Worm (Caenorhabditis elegans) whole organism, L1 larva: ENCODE results near the gene txt-6.

Experiments
- F16B12.6 ChIP-seq: fragments of 150-350 bp; optimal IDR thresholded peaks from 2 replicates; lab custom pipeline; 2014; ENCODE audit warnings: missing biosample characterization, missing genetic modification characterization
- ama-1 ChIP-seq: fragments of 150-350 bp; optimal IDR thresholded peaks from 2 replicates; lab custom pipeline; 2014
- ceh-82 ChIP-seq, 3 experiments: fragments of 150-350 bp in 1 of 3; sonication (generic microtip) in 2 of 3; optimal IDR thresholded peaks; 2 replicates each; lab custom pipeline; 2014 to 2017; ENCODE audit warnings: missing biosample characterization in 3 of 3, missing genetic modification characterization in 3 of 3
- elt-3 ChIP-seq, 6 experiments: fragments of 150-350 bp in 1 of 6; sonication (generic microtip); optimal IDR thresholded peaks; 2 replicates each; lab custom pipeline; 2017 to 2018; ENCODE audit warnings: missing biosample characterization in 6 of 6, missing genetic modification characterization in 6 of 6, inconsistent platforms in 1 of 6
- lir-3 ChIP-seq: sonication (generic microtip); optimal IDR thresholded peaks from 2 replicates; lab custom pipeline; 2016; ENCODE audit warnings: mild to moderate bottlenecking, missing genetic modification characterization, moderate library complexity, missing compliant biosample characterization; ENCODE audit not compliant: poor library complexity
- lsy-2 ChIP-seq, 2 experiments: fragments of 150-350 bp; optimal IDR thresholded peaks; 2 replicates each; lab custom pipeline; 2014; ENCODE audit warnings: missing biosample characterization in 2 of 2, missing genetic modification characterization in 2 of 2
- pag-3 ChIP-seq: sonication (generic microtip); optimal IDR thresholded peaks from 2 replicates; lab custom pipeline; 2017; ENCODE audit warnings: missing genetic modification characterization, mild to moderate bottlenecking, missing compliant biosample characterization, antibody characterized with exemption, borderline replicate concordance; ENCODE audit not compliant: insufficient read depth
- pqm-1 ChIP-seq: sonication (generic microtip); optimal IDR thresholded peaks from 3 replicates; lab custom pipeline; 2017; ENCODE audit warnings: missing biosample characterization, missing genetic modification characterization
- skn-1 ChIP-seq: fragments of 150-350 bp; optimal IDR thresholded peaks from 2 replicates; lab custom pipeline; 2014; ENCODE audit warnings: missing biosample characterization, missing genetic modification characterization
- tlp-1 ChIP-seq: fragments of 150-350 bp; optimal IDR thresholded peaks from 2 replicates; lab custom pipeline; 2014; ENCODE audit warnings: missing biosample characterization, missing genetic modification characterization

ce11 chrV:4571997-4572396 is 34.7 kb downstream of the txt-6 start:
- TF ChIP-seq lir-3 (no peak), pag-3 (tag; lab: Kevin White, UChicago) (no peak), elt-3 (tag; optimal IDR thresholded peaks at IDR 0.05; lab: Kevin White, UChicago) (no peak), tlp-1 (no peak), pqm-1 (tag; lab: Kevin White, UChicago) (no peak), lsy-2 (tag; optimal IDR thresholded peaks at IDR 0.05; lab: Kevin White, UChicago) (no peak), ceh-82 (tag; optimal IDR thresholded peaks at IDR 0.05; lab: Kevin White, UChicago) (no peak), ama-1 (no peak), F16B12.6 (tag; lab: Kevin White, UChicago) (no peak), skn-1 (tag; lab: Kevin White, UChicago) (no peak)
